Fruit fly (Drosophila melanogaster) whole organism, adult: ENCODE measurements around the gene CG33235.

Experiments
- CG12768 ChIP-seq: fragments of 200-800 bp; sonication (Bioruptor generic); optimal IDR thresholded peaks from 2 replicates; lab custom pipeline; 2017; ENCODE audit warnings: missing biosample characterization, missing genetic modification characterization, mild to moderate bottlenecking, moderate library complexity, missing genetic modification reagents
- CG14711 ChIP-seq: fragments of 200-800 bp; sonication (Bioruptor generic); optimal IDR thresholded peaks from 2 replicates; lab custom pipeline; 2018; ENCODE audit warnings: missing biosample characterization, mild to moderate bottlenecking, missing genetic modification characterization, moderate library complexity
- CG1620 ChIP-seq: fragments of 200-800 bp; sonication (Bioruptor generic); optimal IDR thresholded peaks from 2 replicates; lab custom pipeline; 2016; ENCODE audit warnings: missing biosample characterization, missing genetic modification characterization
- CG33017 ChIP-seq: fragments of 200-800 bp; sonication (Bioruptor generic); optimal IDR thresholded peaks from 2 replicates; lab custom pipeline; 2018; ENCODE audit warnings: missing biosample characterization, mild to moderate bottlenecking, missing genetic modification characterization, moderate library complexity
- CG5204 ChIP-seq: fragments of 200-800 bp; sonication (Bioruptor generic); optimal IDR thresholded peaks from 2 replicates; lab custom pipeline; 2016; ENCODE audit warnings: missing biosample characterization, missing genetic modification characterization
- CG7101 ChIP-seq: fragments of 200-800 bp; sonication (Bioruptor generic); optimal IDR thresholded peaks from 2 replicates; lab custom pipeline; 2018; ENCODE audit warnings: missing biosample characterization, mild to moderate bottlenecking, missing genetic modification characterization, moderate library complexity
- Crg-1 ChIP-seq: fragments of 200-800 bp; sonication (Bioruptor generic); optimal IDR thresholded peaks from 2 replicates; lab custom pipeline; 2016; ENCODE audit warnings: missing biosample characterization, missing genetic modification characterization
- Hr96 ChIP-seq: fragments of 200-800 bp; sonication (Bioruptor generic); optimal IDR thresholded peaks from 2 replicates; lab custom pipeline; 2016; ENCODE audit warnings: missing biosample characterization, missing genetic modification characterization
- Mnt ChIP-seq: fragments of 200-800 bp; sonication (Bioruptor generic); optimal IDR thresholded peaks from 2 replicates; lab custom pipeline; 2016; ENCODE audit warnings: missing biosample characterization, mild to moderate bottlenecking, missing genetic modification characterization
- cic ChIP-seq: fragments of 200-800 bp; sonication (Bioruptor generic); optimal IDR thresholded peaks from 2 replicates; lab custom pipeline; 2017; ENCODE audit warnings: missing biosample characterization, mild to moderate bottlenecking, missing genetic modification characterization, moderate library complexity
- kay ChIP-seq: fragments of 200-800 bp; sonication (Bioruptor generic); peaks from one replicate; lab custom pipeline; 2016; ENCODE audit warnings: missing biosample characterization, missing genetic modification characterization, borderline replicate concordance
- toe ChIP-seq: fragments of 200-800 bp; sonication (Bioruptor generic); optimal IDR thresholded peaks from 2 replicates; lab custom pipeline; 2016; ENCODE audit warnings: missing biosample characterization, missing genetic modification characterization

DNA sequence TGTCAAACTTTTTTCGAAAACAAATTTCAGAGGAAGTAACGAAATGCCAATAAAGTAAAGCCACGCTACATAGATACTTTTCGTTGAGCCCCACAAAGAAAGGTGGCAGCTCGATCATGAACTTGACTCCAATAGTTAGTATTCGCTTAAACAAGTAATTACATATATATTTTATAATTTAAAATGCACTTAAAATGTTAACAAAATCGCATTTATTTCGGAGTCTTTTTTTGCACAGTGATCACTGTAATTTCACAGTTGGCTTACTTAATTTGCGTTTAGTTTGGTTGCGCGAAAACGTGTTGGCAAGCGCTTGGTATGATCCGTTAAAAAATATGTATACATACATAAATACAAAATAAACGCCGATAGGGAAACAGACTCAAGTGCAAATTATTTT is 39.7 kb downstream of the CG33235 start:
- TF ChIP-seq CG33017 (tag; lab: Kevin White, UChicago): no peak
- TF ChIP-seq Mnt (GFP tag; lab: Kevin White, UChicago): no peak
- TF ChIP-seq CG1620 (GFP tag; lab: Kevin White, UChicago): no peak
- TF ChIP-seq cic (GFP tag; lab: Kevin White, UChicago): no peak
- no peak for TF ChIP-seq CG5204
- TF ChIP-seq kay (GFP tag; lab: Kevin White, UChicago): no peak
- TF ChIP-seq Crg-1 (GFP tag; lab: Kevin White, UChicago): no peak
- no peak for TF ChIP-seq CG12768
- no peak for TF ChIP-seq Hr96 (GFP tag; lab: Kevin White, UChicago)
- TF ChIP-seq toe (GFP tag; lab: Kevin White, UChicago): no peak
- no peak for TF ChIP-seq CG14711
- no peak for TF ChIP-seq CG7101 (tag; lab: Kevin White, UChicago)
